Worm (Caenorhabditis elegans) whole organism, L4 larva: ENCODE data around the gene srw-31.

Experiments
- dpl-1 ChIP-seq: fragments of 150-350 bp; optimal IDR thresholded peaks from 2 replicates; lab custom pipeline; 2014; ENCODE audit warnings: missing biosample characterization, missing genetic modification reagents, missing genetic modification characterization
- dve-1 ChIP-seq: sonication (generic microtip); optimal IDR thresholded peaks from 2 replicates; lab custom pipeline; 2017; ENCODE audit warnings: antibody characterized with exemption, mild to moderate bottlenecking, missing genetic modification characterization, missing compliant biosample characterization; ENCODE audit not compliant: insufficient read depth
- egl-27 ChIP-seq: sonication (generic microtip); optimal IDR thresholded peaks from 3 replicates; lab custom pipeline; 2017; ENCODE audit warnings: missing biosample characterization, missing genetic modification reagents, missing genetic modification characterization
- pha-4 ChIP-seq, 2 experiments: fragments of 150-350 bp in 1 of 2; fragments of 200-800 bp in 1 of 2; sonication (Bioruptor generic) in 1 of 2; IDR thresholded peaks in 1 of 2; optimal IDR thresholded peaks in 1 of 2; 2 replicates each; pipeline versions ENCODE4 v1.3.6 to Lab custom; 2014 to 2022; ENCODE audit warnings: missing genetic modification characterization in 2 of 2, missing genetic modification reagents in 2 of 2, missing biosample characterization in 1 of 2, missing compliant biosample characterization in 1 of 2
- unc-62 ChIP-seq, 3 experiments: fragments of 150-350 bp in 1 of 3; sonication (generic microtip); optimal IDR thresholded peaks in 2 of 3; peaks in 1 of 3; 1 replicate in 1 of 3; 2 replicates in 2 of 3; lab custom pipeline; 2014 to 2017; ENCODE audit warnings: missing biosample characterization in 3 of 3, missing genetic modification characterization in 3 of 3, missing genetic modification reagents in 3 of 3, missing genotype in 1 of 3

DNA sequence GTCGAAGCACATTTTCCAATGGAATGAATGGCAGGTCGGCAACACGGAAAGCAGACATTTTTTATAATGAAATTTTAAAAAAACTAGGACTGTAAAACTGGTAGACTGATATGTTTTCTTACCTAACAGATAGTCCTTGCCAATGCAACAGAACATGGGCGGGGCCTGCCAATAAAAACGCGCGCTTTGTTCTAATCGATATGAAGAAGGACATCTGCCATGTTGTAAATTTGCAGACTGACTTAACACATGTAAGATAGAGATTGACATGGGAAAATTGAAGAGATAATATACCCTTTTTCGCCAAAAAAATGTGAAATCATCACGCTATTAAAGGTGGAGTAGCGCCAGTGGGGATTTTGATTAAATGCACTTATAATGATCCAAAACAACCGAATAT lies 46.4 kb downstream of the srw-31 start, which contains the start of gene C38D9.8:
- no peak for TF ChIP-seq dve-1 (tag; lab: Kevin White, UChicago)
- TF ChIP-seq unc-62 (GFP tag; optimal IDR thresholded peaks at IDR 0.05 in 1 of 2; lab: Kevin White, UChicago): no peak
- no peak for TF ChIP-seq unc-62 (tag; optimal IDR thresholded peaks at IDR 0.05; lab: Kevin White, UChicago)
- no peak for TF ChIP-seq pha-4 (GFP tag; IDR thresholded peaks at IDR 0.05; lab: Robert Waterston, UW)
- TF ChIP-seq pha-4 (tag; optimal IDR thresholded peaks at IDR 0.05; lab: Kevin White, UChicago): no peak
- TF ChIP-seq dpl-1 (GFP tag; lab: Kevin White, UChicago): no peak
- TF ChIP-seq egl-27 (tag; lab: Kevin White, UChicago): no peak
